Fruit fly (Drosophila melanogaster) whole organism, embryonic: Measurements from ENCODE around the gene Caper.

Experiments
- Adf1 ChIP-seq: fragments of 200-800 bp; sonication (Bioruptor generic); IDR thresholded peaks from 2 replicates; pipeline ENCODE4 v1.3.6; 2022; ENCODE audit warnings: missing biosample characterization, missing genetic modification characterization
- BEAF-32 ChIP-seq: fragments of 200-800 bp; sonication (Bioruptor generic); optimal IDR thresholded peaks from 3 replicates; lab custom pipeline; 2017; ENCODE audit warnings: missing biosample characterization, missing genetic modification characterization, mild to moderate bottlenecking, moderate library complexity, missing genetic modification reagents
- C15 ChIP-seq: fragments of 200-800 bp; sonication (Bioruptor generic); IDR thresholded peaks from 3 replicates; pipeline ENCODE4 v1.3.6; 2022; ENCODE audit warnings: missing biosample characterization, missing genetic modification characterization
- CG10209 ChIP-seq: fragments of 200-800 bp; sonication (Bioruptor generic); optimal IDR thresholded peaks from 3 replicates; lab custom pipeline; 2017; ENCODE audit warnings: missing biosample characterization, mild to moderate bottlenecking, missing genetic modification characterization, missing genetic modification reagents
- CG10267 ChIP-seq: fragments of 200-800 bp; sonication (Bioruptor generic); optimal IDR thresholded peaks from 2 replicates; lab custom pipeline; 2018; ENCODE audit warnings: missing biosample characterization, mild to moderate bottlenecking, missing genetic modification characterization, moderate library complexity
- CG11247 ChIP-seq: fragments of 200-800 bp; sonication (Bioruptor generic); IDR thresholded peaks from 2 replicates; pipeline ENCODE4 v1.3.6; 2022; ENCODE audit warnings: missing biosample characterization, missing genetic modification characterization
- CG11560 ChIP-seq: fragments of 200-800 bp; sonication (Bioruptor generic); IDR thresholded peaks from 3 replicates; pipeline ENCODE4 v1.3.6; 2022; ENCODE audit warnings: missing biosample characterization, missing genetic modification characterization
- CG11696 ChIP-seq: fragments of 200-800 bp; sonication (Bioruptor generic); IDR thresholded peaks from 2 replicates; pipeline ENCODE4 v1.3.6; 2022; ENCODE audit warnings: missing biosample characterization, missing genetic modification characterization
- CG14050 ChIP-seq: fragments of 200-800 bp; sonication (Bioruptor generic); IDR thresholded peaks from 3 replicates; pipeline ENCODE4 v1.3.6; 2022; ENCODE audit warnings: missing biosample characterization, missing genetic modification characterization
- CG14710 ChIP-seq: fragments of 200-800 bp; sonication (Bioruptor generic); optimal IDR thresholded peaks from 3 replicates; lab custom pipeline; 2019; ENCODE audit warnings: missing biosample characterization, mild to moderate bottlenecking, missing genetic modification characterization, moderate library complexity
- CG15514 ChIP-seq: fragments of 200-800 bp; sonication (Bioruptor generic); optimal IDR thresholded peaks from 3 replicates; lab custom pipeline; 2017; ENCODE audit warnings: missing biosample characterization, missing genetic modification characterization, mild to moderate bottlenecking, moderate library complexity, missing genetic modification reagents
- CG18619 ChIP-seq: fragments of 200-800 bp; sonication (Bioruptor generic); optimal IDR thresholded peaks from 3 replicates; lab custom pipeline; 2017; ENCODE audit warnings: missing biosample characterization, mild to moderate bottlenecking, missing genetic modification characterization
- CG2116 ChIP-seq: fragments of 200-800 bp; sonication (Bioruptor generic); optimal IDR thresholded peaks from 3 replicates; lab custom pipeline; 2018; ENCODE audit warnings: missing biosample characterization, mild to moderate bottlenecking, missing genetic modification characterization
- CG2875 ChIP-seq: fragments of 200-800 bp; sonication (Bioruptor generic); optimal IDR thresholded peaks from 2 replicates; lab custom pipeline; 2017; ENCODE audit warnings: missing biosample characterization, mild to moderate bottlenecking, missing genetic modification characterization, missing genetic modification reagents
- CG34422 ChIP-seq: fragments of 200-800 bp; sonication (Bioruptor generic); IDR thresholded peaks from 3 replicates; pipeline ENCODE4 v1.3.6; 2022; ENCODE audit warnings: missing biosample characterization, missing genetic modification characterization
- CG4617 ChIP-seq: fragments of 200-800 bp; sonication (Bioruptor generic); optimal IDR thresholded peaks from 3 replicates; lab custom pipeline; 2016; ENCODE audit warnings: missing biosample characterization, missing genetic modification characterization, borderline replicate concordance
- CG7357 ChIP-seq: fragments of 200-800 bp; sonication (Bioruptor generic); IDR thresholded peaks from 3 replicates; pipeline ENCODE4 v1.3.6; 2022; ENCODE audit warnings: missing biosample characterization, missing genetic modification characterization
- CG8359 ChIP-seq: fragments of 200-800 bp; sonication (Bioruptor generic); optimal IDR thresholded peaks from 2 replicates; lab custom pipeline; 2017; ENCODE audit warnings: missing biosample characterization, mild to moderate bottlenecking, missing genetic modification characterization, borderline replicate concordance
- CG8478 ChIP-seq: fragments of >200 bp; optimal IDR thresholded peaks from 2 replicates; lab custom pipeline; 2018
- CG9609 ChIP-seq: fragments of 200-800 bp; sonication (Bioruptor generic); optimal IDR thresholded peaks from 3 replicates; lab custom pipeline; 2016; ENCODE audit warnings: missing biosample characterization, missing genetic modification characterization
- CG9797 ChIP-seq: fragments of 200-800 bp; sonication (Bioruptor generic); optimal IDR thresholded peaks from 3 replicates; lab custom pipeline; 2018; ENCODE audit warnings: missing biosample characterization, mild to moderate bottlenecking, missing genetic modification characterization
- CG9817 ChIP-seq: fragments of 200-800 bp; sonication (Bioruptor generic); optimal IDR thresholded peaks from 2 replicates; lab custom pipeline; 2018; ENCODE audit warnings: missing biosample characterization, mild to moderate bottlenecking, missing genetic modification characterization, moderate library complexity
- CG9932 ChIP-seq: fragments of 200-800 bp; sonication (Bioruptor generic); IDR thresholded peaks from 2 replicates; pipeline ENCODE4 v1.3.6; 2022; ENCODE audit warnings: missing biosample characterization, missing genetic modification characterization
- Dp ChIP-seq: fragments of 200-800 bp; sonication (Bioruptor generic); optimal IDR thresholded peaks from 2 replicates; lab custom pipeline; 2018; ENCODE audit warnings: missing biosample characterization, mild to moderate bottlenecking, missing genetic modification characterization, moderate library complexity
- E2f2 ChIP-seq: fragments of 200-800 bp; sonication (Bioruptor generic); IDR thresholded peaks from 2 replicates; pipeline ENCODE4 v1.3.6; 2022; ENCODE audit warnings: missing biosample characterization, missing genetic modification characterization
- Gug ChIP-seq: fragments of 200-800 bp; sonication (Bioruptor generic); IDR thresholded peaks from 4 replicates; pipeline ENCODE4 v1.3.6; 2022; ENCODE audit warnings: missing biosample characterization, missing genetic modification characterization
- HLH4C ChIP-seq: fragments of 200-800 bp; sonication (Bioruptor generic); IDR thresholded peaks from 3 replicates; pipeline ENCODE4 v1.3.6; 2022; ENCODE audit warnings: missing biosample characterization, missing genetic modification characterization; ENCODE audit not compliant: partially characterized antibody
- Myb ChIP-seq: fragments of 200-800 bp; sonication (Bioruptor generic); optimal IDR thresholded peaks from 2 replicates; lab custom pipeline; 2016; ENCODE audit warnings: missing biosample characterization, missing genetic modification characterization
- Nf-YA ChIP-seq: fragments of 200-800 bp; sonication (Bioruptor generic); IDR thresholded peaks from 2 replicates; pipeline ENCODE4 v1.3.6; 2022; ENCODE audit warnings: missing biosample characterization, missing genetic modification characterization
- Oli ChIP-seq: fragments of 200-800 bp; sonication (Bioruptor generic); optimal IDR thresholded peaks from 2 replicates; lab custom pipeline; 2018; ENCODE audit warnings: missing biosample characterization, mild to moderate bottlenecking, missing genetic modification characterization, moderate library complexity
- Scr ChIP-seq: fragments of 200-800 bp; sonication (Bioruptor generic); IDR thresholded peaks from 2 replicates; pipeline ENCODE4 v1.3.6; 2022; ENCODE audit warnings: missing biosample characterization, missing genetic modification characterization; ENCODE audit not compliant: partially characterized antibody
- Spps ChIP-seq: fragments of 200-800 bp; sonication (Bioruptor generic); optimal IDR thresholded peaks from 2 replicates; lab custom pipeline; 2018; ENCODE audit warnings: missing biosample characterization, mild to moderate bottlenecking, missing genetic modification characterization
- Tbp ChIP-seq: fragments of >200 bp; optimal IDR thresholded peaks from 2 replicates; lab custom pipeline; 2018; ENCODE audit warnings: missing biosample characterization, missing genetic modification characterization
- ac ChIP-seq: fragments of 200-800 bp; sonication (Bioruptor generic); optimal IDR thresholded peaks from 3 replicates; lab custom pipeline; 2017; ENCODE audit warnings: missing biosample characterization, mild to moderate bottlenecking, missing genetic modification characterization
- cas ChIP-seq: fragments of 200-800 bp; sonication (Bioruptor generic); IDR thresholded peaks from 2 replicates; pipeline ENCODE4 v1.3.6; 2022; ENCODE audit warnings: missing biosample characterization, missing genetic modification characterization
- cato ChIP-seq: fragments of 200-800 bp; sonication (Bioruptor generic); optimal IDR thresholded peaks from 2 replicates; lab custom pipeline; 2016; ENCODE audit warnings: missing biosample characterization, missing genetic modification characterization, borderline replicate concordance
- da ChIP-seq: fragments of 200-800 bp; sonication (Bioruptor generic); optimal IDR thresholded peaks from 2 replicates; lab custom pipeline; 2016; ENCODE audit warnings: missing biosample characterization, missing genetic modification characterization
- dmrt99B ChIP-seq: fragments of 200-800 bp; sonication (Bioruptor generic); optimal IDR thresholded peaks from 2 replicates; lab custom pipeline; 2018; ENCODE audit warnings: missing biosample characterization, mild to moderate bottlenecking, missing genetic modification characterization, moderate library complexity
- esg ChIP-seq: fragments of 200-800 bp; sonication (Bioruptor generic); conservative IDR thresholded peaks from 2 replicates; pipeline ENCODE4 v1.3.6; 2022; ENCODE audit warnings: missing biosample characterization, missing genetic modification characterization
- gcm2 ChIP-seq: fragments of 200-800 bp; sonication (Bioruptor generic); optimal IDR thresholded peaks from 2 replicates; lab custom pipeline; 2016; ENCODE audit warnings: missing biosample characterization, missing genetic modification characterization
- gfzf ChIP-seq: fragments of 200-800 bp; sonication (Bioruptor generic); optimal IDR thresholded peaks from 2 replicates; lab custom pipeline; 2016; ENCODE audit warnings: missing biosample characterization, mild to moderate bottlenecking, missing genetic modification characterization, moderate library complexity
- insv ChIP-seq, 2 experiments: fragments of 200-800 bp; sonication (Bioruptor generic); optimal IDR thresholded peaks; 3 replicates each; lab custom pipeline; 2016 to 2018; ENCODE audit warnings: missing biosample characterization in 2 of 2, missing genetic modification characterization in 2 of 2
- knrl ChIP-seq: fragments of 200-800 bp; sonication (Bioruptor generic); IDR thresholded peaks from 3 replicates; pipeline ENCODE4 v1.3.6; 2022; ENCODE audit warnings: missing biosample characterization, missing genetic modification characterization; ENCODE audit not compliant: partially characterized antibody
- nmo ChIP-seq: fragments of 200-800 bp; sonication (Bioruptor generic); optimal IDR thresholded peaks from 2 replicates; lab custom pipeline; 2018; ENCODE audit warnings: missing biosample characterization, mild to moderate bottlenecking, missing genetic modification characterization, moderate library complexity
- nom ChIP-seq: fragments of 200-800 bp; sonication (Bioruptor generic); optimal IDR thresholded peaks from 2 replicates; lab custom pipeline; 2017; ENCODE audit warnings: missing biosample characterization, missing genetic modification characterization, mild to moderate bottlenecking, moderate library complexity, missing genetic modification reagents
- psq ChIP-seq: fragments of 200-800 bp; sonication (Bioruptor generic); optimal IDR thresholded peaks from 2 replicates; lab custom pipeline; 2017; ENCODE audit warnings: missing biosample characterization, missing genetic modification characterization
- pzg ChIP-seq: fragments of 200-800 bp; sonication (Bioruptor generic); optimal IDR thresholded peaks from 3 replicates; lab custom pipeline; 2018; ENCODE audit warnings: missing biosample characterization, mild to moderate bottlenecking, missing genetic modification characterization, moderate library complexity
- row ChIP-seq: fragments of 200-800 bp; sonication (Bioruptor generic); IDR thresholded peaks from 3 replicates; pipeline ENCODE4 v1.3.6; 2022; ENCODE audit warnings: missing biosample characterization, missing genetic modification characterization
- seq ChIP-seq: fragments of 200-800 bp; sonication (Bioruptor generic); IDR thresholded peaks from 2 replicates; pipeline ENCODE4 v1.3.6; 2022; ENCODE audit warnings: missing biosample characterization, missing genetic modification characterization
- sna ChIP-seq: fragments of 200-800 bp; sonication (Bioruptor generic); IDR thresholded peaks from 2 replicates; pipeline ENCODE4 v1.3.6; 2022; ENCODE audit warnings: missing biosample characterization, missing genetic modification characterization; ENCODE audit not compliant: partially characterized antibody
- trem ChIP-seq: fragments of 200-800 bp; optimal IDR thresholded peaks from 3 replicates; lab custom pipeline; 2019; ENCODE audit warnings: missing biosample characterization, mild to moderate bottlenecking, missing genetic modification characterization, moderate library complexity
- tup ChIP-seq: fragments of 200-800 bp; sonication (Bioruptor generic); optimal IDR thresholded peaks from 2 replicates; lab custom pipeline; 2016; ENCODE audit warnings: missing biosample characterization, mild to moderate bottlenecking, missing genetic modification characterization, moderate library complexity

The Caper gene

DNA sequence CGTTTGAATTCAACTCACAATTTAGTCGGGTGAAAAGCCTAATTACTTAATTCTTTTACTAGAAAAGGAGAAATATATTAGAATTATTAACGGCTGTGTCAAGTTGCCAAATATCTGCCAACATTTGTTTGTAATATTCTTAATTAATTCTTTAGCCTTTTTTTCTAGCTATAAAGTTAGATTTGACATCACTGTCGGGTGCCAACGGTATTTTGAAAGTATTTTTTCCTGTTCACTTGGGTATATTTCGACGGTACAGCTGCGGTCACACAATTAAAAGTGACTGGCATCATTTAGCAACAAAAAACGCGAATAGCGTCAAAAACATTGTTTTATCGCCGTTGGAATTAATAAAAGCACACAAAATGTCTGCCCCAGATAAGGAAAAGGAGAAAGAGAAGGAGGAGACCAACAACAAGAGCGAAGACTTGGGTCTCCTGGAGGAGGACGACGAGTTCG lies 31.2 kb downstream of the Caper start, which contains the start of gene Sem1 (continued):
- TF ChIP-seq CG18619 (no peak), Dp (GFP tag; lab: Kevin White, UChicago) (peak; percentile 34), HLH4C (no peak), cato (GFP tag; lab: Kevin White, UChicago) (no peak), nmo (GFP tag; lab: Kevin White, UChicago) (peak; percentile 16), CG15514 (GFP tag; lab: Kevin White, UChicago) (no peak), da (GFP tag; lab: Kevin White, UChicago) (no peak), tup (GFP tag; lab: Kevin White, UChicago) (no peak), CG8359 (GFP tag; lab: Kevin White, UChicago) (no peak), gfzf (GFP tag; lab: Kevin White, UChicago) (peak; percentile 86), CG9797 (GFP tag; lab: Kevin White, UChicago) (peak; percentile 59), Spps (tag; lab: Kevin White, UChicago) (no peak), CG9817 (tag; lab: Kevin White, UChicago) (no peak), psq (GFP tag; lab: Kevin White, UChicago) (no peak), Tbp (GFP tag; lab: Kevin White, UChicago) (no peak), Adf1 (GFP tag; lab: Robert Waterston, UW) (no peak), CG14710 (tag; lab: Kevin White, UChicago) (peak; percentile 50), Scr (no peak), BEAF-32 (GFP tag; lab: Kevin White, UChicago) (peak; percentile 7), gcm2 (GFP tag; lab: Kevin White, UChicago) (no peak), insv (GFP tag; optimal IDR thresholded peaks at IDR 0.05; lab: Kevin White, UChicago) (no peak), esg (GFP tag; lab: Robert Waterston, UW) (no peak), sna (no peak), CG11696 (GFP tag; lab: Robert Waterston, UW) (no peak), Nf-YA (GFP tag; lab: Robert Waterston, UW) (no peak), CG10267 (tag; lab: Kevin White, UChicago) (peak; percentile 11), ac (GFP tag; lab: Kevin White, UChicago) (no peak), knrl (GFP tag; lab: Robert Waterston, UW) (no peak), CG9932 (GFP tag; lab: Robert Waterston, UW) (peak; percentile 39; the same call in 1 of the 2 replicates), cas (no peak), Myb (peak; percentile 42), E2f2 (GFP tag; lab: Robert Waterston, UW) (peak; percentile 36; the same call in 1 of the 2 replicates), row (peak; percentile 75), CG2875 (GFP tag; lab: Kevin White, UChicago) (no peak), Oli (tag; lab: Kevin White, UChicago) (no peak), seq (GFP tag; lab: Robert Waterston, UW) (no peak), CG4617 (peak; percentile 29), C15 (no peak)

DNA sequence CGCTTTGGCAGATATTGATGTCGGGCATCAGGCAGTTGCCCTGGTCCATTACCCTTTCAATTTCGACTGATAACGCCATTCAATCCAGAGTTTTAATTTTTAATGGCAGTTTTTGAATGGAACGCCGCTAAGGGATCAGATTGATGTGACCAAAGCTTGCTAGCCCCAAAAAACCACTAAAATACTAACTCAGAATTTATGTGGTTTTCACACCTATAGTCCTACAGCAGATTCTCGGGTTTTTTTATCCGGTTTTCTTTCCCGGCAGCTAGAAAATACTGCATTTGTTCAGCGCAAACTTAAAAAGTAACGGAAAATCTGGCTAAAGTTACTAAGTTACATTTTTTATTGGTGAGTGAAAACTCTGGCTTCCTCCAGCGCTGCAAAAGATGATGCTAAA lies 33.2 kb downstream of the Caper start, which contains the start of gene Nuf2:
Gene Nuf2, minus strand, starts transcription at position 151 of the 400 bp plus-strand sequence.
- TF ChIP-seq CG2116, result peak; percentile 37
- TF ChIP-seq CG34422 (GFP tag; lab: Robert Waterston, UW), result no peak
- peak; percentile 83 for TF ChIP-seq pzg (GFP tag; lab: Kevin White, UChicago)
- TF ChIP-seq CG14050 (GFP tag; lab: Robert Waterston, UW), result no peak
- no peak for TF ChIP-seq Gug (GFP tag; lab: Robert Waterston, UW)
- TF ChIP-seq CG10209 (GFP tag; lab: Kevin White, UChicago), result no peak
- TF ChIP-seq trem, result peak; percentile 12
- TF ChIP-seq CG8478 (lab: Kevin White, UChicago), result no peak
- TF ChIP-seq CG11560, result no peak
- peak; percentile 95 for TF ChIP-seq CG7357 (GFP tag; lab: Robert Waterston, UW)
- TF ChIP-seq dmrt99B (tag; lab: Kevin White, UChicago), result no peak
- TF ChIP-seq CG11696 (GFP tag; lab: Robert Waterston, UW), result no peak
- TF ChIP-seq nom (GFP tag; lab: Kevin White, UChicago), result no peak
- no peak for TF ChIP-seq CG9609 (GFP tag; lab: Kevin White, UChicago)
- TF ChIP-seq CG11247 (GFP tag; lab: Robert Waterston, UW), result no peak
